Fruit fly (Drosophila melanogaster) S2 (cell line): ENCODE data around the gene Lgr4.

Experiments used
- CG8478 ChIP-seq: fragments of >200 bp; optimal IDR thresholded peaks from 2 replicates; lab custom pipeline; 2018
- CTCF ChIP-seq, 2 experiments: fragments of >200 bp; optimal IDR thresholded peaks; 2 replicates each; lab custom pipeline; 2018

dm6 chrX:13232406-13233195 lies 43.6 kb upstream of the Lgr4 start:
- TF ChIP-seq CG8478 (lab: Kevin White, UChicago), result no peak
- no peak for TF ChIP-seq CTCF (optimal IDR thresholded peaks at IDR 0.05; lab: Kevin White, UChicago)
